Fruit fly (Drosophila melanogaster) Kc167 (cell line): Measurements from ENCODE around the gene dpp.

Experiments used
- insv ChIP-seq: fragments of >200 bp; optimal IDR thresholded peaks from 3 replicates; lab custom pipeline; 2018; ENCODE audit warnings: missing external identifiers
- psq ChIP-seq: fragments of >200 bp; optimal IDR thresholded peaks from 2 replicates; lab custom pipeline; 2017; ENCODE audit warnings: missing external identifiers

- TF ChIP-seq psq: no peak
- TF ChIP-seq insv: no peak
Measured at dm6 chr2L:2478326-2478725, 50.2 kb downstream of the dpp start.
